Fruit fly (Drosophila melanogaster) whole organism, wandering third instar larva: Measurements from ENCODE around the gene CG15547.

Experiments used
- Abd-B ChIP-seq: fragments of >200 bp; optimal IDR thresholded peaks from 2 replicates; lab custom pipeline; 2017; ENCODE audit warnings: missing biosample characterization, missing genetic modification characterization
- CG9705 ChIP-seq: fragments of 200-800 bp; sonication (Bioruptor generic); optimal IDR thresholded peaks from 2 replicates; lab custom pipeline; 2018; ENCODE audit warnings: missing biosample characterization, mild to moderate bottlenecking, missing genetic modification characterization
- Hr78 ChIP-seq: fragments of >200 bp; optimal IDR thresholded peaks from 2 replicates; lab custom pipeline; 2017; ENCODE audit warnings: missing biosample characterization, missing genetic modification characterization
- Mio ChIP-seq: sonication (Bioruptor generic); optimal IDR thresholded peaks from 2 replicates; lab custom pipeline; 2016; ENCODE audit warnings: missing biosample characterization, missing genetic modification characterization
- Myc ChIP-seq: fragments of >200 bp; optimal IDR thresholded peaks from 2 replicates; lab custom pipeline; 2017
- N ChIP-seq: fragments of >200 bp; optimal IDR thresholded peaks from 2 replicates; lab custom pipeline; 2018; ENCODE audit warnings: missing biosample characterization, missing external identifiers, missing genetic modification characterization
- fru ChIP-seq: fragments of 200-800 bp; sonication (Bioruptor generic); optimal IDR thresholded peaks from 3 replicates; lab custom pipeline; 2016; ENCODE audit warnings: missing biosample characterization, mild to moderate bottlenecking, missing genetic modification characterization
- h ChIP-seq: fragments of 200-800 bp; sonication (Bioruptor generic); optimal IDR thresholded peaks from 3 replicates; lab custom pipeline; 2016; ENCODE audit warnings: missing biosample characterization, mild to moderate bottlenecking, missing genetic modification characterization
- jim ChIP-seq: fragments of 175-275, 200-325 bp; sonication (Bioruptor generic); optimal IDR thresholded peaks from 2 replicates; lab custom pipeline; 2016; ENCODE audit warnings: missing biosample characterization, mild to moderate bottlenecking, missing genetic modification characterization
- psq ChIP-seq: fragments of 200-800 bp; sonication (Bioruptor generic); optimal IDR thresholded peaks from 3 replicates; lab custom pipeline; 2017; ENCODE audit warnings: missing biosample characterization, mild to moderate bottlenecking, missing genetic modification characterization, moderate library complexity
- usp ChIP-seq: fragments of >200 bp; optimal IDR thresholded peaks from 2 replicates; lab custom pipeline; 2017; ENCODE audit warnings: missing biosample characterization, missing genetic modification characterization

DNA sequence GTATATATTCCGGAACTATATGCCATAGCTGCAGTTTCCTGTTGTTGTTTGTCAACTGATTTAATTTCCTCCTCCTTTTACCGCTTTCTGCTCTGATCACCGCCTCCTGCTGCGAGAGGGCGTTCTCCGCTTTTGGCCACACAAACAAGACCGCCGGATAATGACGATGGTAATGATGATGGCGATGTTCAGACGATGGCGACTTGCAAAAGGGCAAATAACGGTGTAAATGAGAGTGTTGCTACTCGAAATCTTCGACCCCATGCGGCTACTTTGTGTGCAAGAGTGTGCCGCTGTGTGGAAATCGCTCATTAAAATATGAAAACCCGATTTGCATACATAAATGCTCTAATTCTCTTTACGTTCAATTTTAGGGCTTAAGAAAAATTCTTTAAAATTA lies 17.4 kb downstream of the CG15547 start:
- TF ChIP-seq Abd-B (GFP tag; lab: Kevin White, UChicago) = no peak
- no peak for TF ChIP-seq psq (GFP tag; lab: Kevin White, UChicago)
- no peak for TF ChIP-seq usp (GFP tag; lab: Kevin White, UChicago)
- no peak for TF ChIP-seq Hr78 (GFP tag; lab: Kevin White, UChicago)
- TF ChIP-seq fru = no peak
- TF ChIP-seq N (GFP tag; lab: Kevin White, UChicago) = no peak
- no peak for TF ChIP-seq Myc (lab: Kevin White, UChicago)
- TF ChIP-seq h = no peak
- no peak for TF ChIP-seq CG9705 (GFP tag; lab: Kevin White, UChicago)
- no peak for TF ChIP-seq Mio
- no peak for TF ChIP-seq jim
